Worm (Caenorhabditis elegans): ENCODE data around the gene D1044.1.

DNA sequence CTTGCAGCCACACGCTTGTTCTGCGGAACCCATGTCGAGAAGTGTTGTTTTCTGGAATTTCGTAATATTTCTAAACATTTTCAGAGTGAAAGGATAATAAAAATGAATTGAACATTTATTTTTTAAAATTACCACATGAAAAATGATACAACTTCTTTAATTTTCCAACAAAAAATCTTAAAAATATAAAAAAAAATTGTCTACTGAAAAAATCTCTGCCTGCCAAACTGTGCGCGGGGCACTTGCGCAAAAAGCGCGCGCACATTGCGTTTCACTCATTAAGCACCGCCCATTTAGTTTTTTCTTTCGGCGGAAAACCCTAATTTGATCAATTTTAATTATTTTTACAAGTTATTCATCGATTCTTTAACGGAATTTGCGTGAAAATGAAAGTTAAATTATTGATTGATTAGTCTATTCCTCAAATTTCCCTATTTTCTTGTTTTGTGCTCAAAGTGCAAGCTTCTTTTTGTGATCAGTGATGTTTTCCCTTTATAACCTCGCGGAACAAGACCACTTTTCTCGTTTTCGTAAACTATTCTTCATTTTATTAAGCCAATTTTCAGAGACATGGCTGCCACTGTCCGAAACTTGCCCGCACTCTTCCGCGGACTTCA, 10.9 kb downstream of the D1044.1 start, which contains the start of the genes nmad-1 and hach-1:
- TF ChIP-seq unc-62 (GFP tag; optimal IDR thresholded peaks at IDR 0.05) (no peak), hlh-1 (tag; optimal IDR thresholded peaks at IDR 0.05) (peak; percentile 71), lsy-2 (tag; optimal IDR thresholded peaks at IDR 0.05) (peak; percentile 64), bed-3 (GFP tag; optimal IDR thresholded peaks at IDR 0.05) (peak; percentile 85), ceh-39 (tag; optimal IDR thresholded peaks at IDR 0.05) (peak; percentile 41), ceh-43 (GFP tag; optimal IDR thresholded peaks at IDR 0.05) (peak; percentile 97), nhr-12 (tag; optimal IDR thresholded peaks at IDR 0.05) (no peak), nhr-76 (tag; optimal IDR thresholded peaks at IDR 0.05) (peak; percentile 33), drap-1 (GFP tag; optimal IDR thresholded peaks at IDR 0.05) (peak; percentile 87), nhr-28 (tag; optimal IDR thresholded peaks at IDR 0.05) (no peak), snpc-4 (tag; optimal IDR thresholded peaks at IDR 0.05) (no peak)
